Fruit fly (Drosophila melanogaster): ENCODE data around the gene daw.
A peak's percentile ranks its signal among the peaks of the same experiment; 100 is the strongest.

The daw gene

DNA sequence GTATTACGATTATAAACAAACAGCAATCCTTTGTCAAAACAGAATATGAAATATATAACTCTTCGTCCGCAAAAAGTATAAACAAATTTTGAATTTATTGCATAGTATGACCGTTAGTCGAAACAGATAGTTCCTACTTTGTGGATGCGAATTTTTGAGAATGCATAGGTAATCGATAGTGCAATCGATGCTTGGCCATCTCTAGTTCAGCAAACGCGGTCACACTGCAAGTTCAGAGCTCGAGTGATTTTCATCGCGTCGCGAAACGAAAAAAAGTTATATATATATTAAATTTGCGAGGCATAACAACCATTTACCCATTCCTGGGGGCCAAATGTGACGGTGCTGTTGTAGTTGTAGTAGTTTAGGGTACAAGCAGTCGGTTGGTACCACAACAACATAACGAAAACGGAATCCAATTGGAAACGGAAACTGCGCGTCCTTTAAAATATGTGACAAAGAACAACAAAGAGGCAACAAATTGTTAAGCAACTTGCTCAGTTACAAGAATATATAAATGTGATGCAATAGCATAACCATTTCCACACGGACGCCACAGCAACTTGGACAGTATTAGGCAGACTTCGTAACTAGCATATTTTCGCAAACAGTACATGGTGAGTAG is 52.0 kb downstream of the daw start, which contains the start of gene CG2991 (continued):
- TF ChIP-seq HLH4C (GFP tag; IDR thresholded peaks at IDR 0.05; ENCODE audit: partially characterized antibody) = peak; percentile 59; the same call in 2 of the 3 replicates
- no peak for TF ChIP-seq TFAM (GFP tag; optimal IDR thresholded peaks at IDR 0.05)
- TF ChIP-seq HLH3B (GFP tag; IDR thresholded peaks at IDR 0.05) = no peak
- peak; percentile 24 for TF ChIP-seq CG17385 (GFP tag; optimal IDR thresholded peaks at IDR 0.05)
- TF ChIP-seq Hsf (GFP tag; optimal IDR thresholded peaks at IDR 0.05) = peak; percentile 37
- TF ChIP-seq Poxn (GFP tag; IDR thresholded peaks at IDR 0.05) = no peak
- TF ChIP-seq CG2678 (tag; optimal IDR thresholded peaks at IDR 0.05) = peak; percentile 12
- TF ChIP-seq CG8290 (GFP tag; optimal IDR thresholded peaks at IDR 0.05) = no peak
- peak in 1 of 2 experiments; percentile 75 for TF ChIP-seq CG8290 (tag; optimal IDR thresholded peaks at IDR 0.05)
- TF ChIP-seq HLH54F (GFP tag; optimal IDR thresholded peaks at IDR 0.05) = peak; percentile 16
- peak in 1 of 2 experiments; percentile 22 for TF ChIP-seq dpn (GFP tag; optimal IDR thresholded peaks at IDR 0.05)
- TF ChIP-seq lab (GFP tag; optimal IDR thresholded peaks at IDR 0.05) = peak; percentile 36
- TF ChIP-seq tio (GFP tag; optimal IDR thresholded peaks at IDR 0.05) = no peak
- peak; percentile 61 for TF ChIP-seq Dek (tag; optimal IDR thresholded peaks at IDR 0.05)
- TF ChIP-seq CG9932 (GFP tag; IDR thresholded peaks at IDR 0.05) = peak; percentile 48
- TF ChIP-seq caup (GFP tag; optimal IDR thresholded peaks at IDR 0.05; ENCODE audit: severe bottlenecking) = peak; percentile 56
- TF ChIP-seq CG12299 (tag; optimal IDR thresholded peaks at IDR 0.05) = peak; percentile 61
- peak; percentile 97 for TF ChIP-seq pzg (GFP tag; optimal IDR thresholded peaks at IDR 0.05)
- TF ChIP-seq Hr51 (GFP tag; optimal IDR thresholded peaks at IDR 0.05) = peak in 1 of 2 experiments; percentile 24
- peak; percentile 57 for TF ChIP-seq sob (GFP tag; IDR thresholded peaks at IDR 0.05)
- peak; percentile 20 for TF ChIP-seq CG34376 (GFP tag; optimal IDR thresholded peaks at IDR 0.05)
- TF ChIP-seq bbx (GFP tag; IDR thresholded peaks at IDR 0.05; ENCODE audit: partially characterized antibody) = peak; percentile 87
- peak; percentile 36 for TF ChIP-seq CG10431 (GFP tag; optimal IDR thresholded peaks at IDR 0.05)
- TF ChIP-seq phol (tag; optimal IDR thresholded peaks at IDR 0.05) = peak; percentile 45
- peak; percentile 3 for TF ChIP-seq zfh2 (GFP tag; optimal IDR thresholded peaks at IDR 0.05)
- no peak for TF ChIP-seq esg (GFP tag; conservative IDR thresholded peaks at IDR 0.05)
- peak; percentile 19 for TF ChIP-seq zen (tag; optimal IDR thresholded peaks at IDR 0.05)
- no peak for TF ChIP-seq eyg (GFP tag; optimal IDR thresholded peaks at IDR 0.05)
- no peak for TF ChIP-seq run (tag; optimal IDR thresholded peaks at IDR 0.05)
- no peak for TF ChIP-seq ind (GFP tag; optimal IDR thresholded peaks at IDR 0.05)
- TF ChIP-seq CG30403 (GFP tag; optimal IDR thresholded peaks at IDR 0.05) = no peak
- TF ChIP-seq CG3847 (GFP tag; IDR thresholded peaks at IDR 0.05) = peak; percentile 50
- TF ChIP-seq Usf (GFP tag; optimal IDR thresholded peaks at IDR 0.05) = no peak
- peak; percentile 91 for TF ChIP-seq CG6791 (GFP tag; IDR thresholded peaks at IDR 0.05; ENCODE audit: partially characterized antibody)
- peak; percentile 58 for TF ChIP-seq Nf-YC (tag; optimal IDR thresholded peaks at IDR 0.05)
- TF ChIP-seq unpg (GFP tag; optimal IDR thresholded peaks at IDR 0.05) = peak; percentile 43
- no peak for TF ChIP-seq pita (GFP tag; optimal IDR thresholded peaks at IDR 0.05)
- TF ChIP-seq hbn (GFP tag; IDR thresholded peaks at IDR 0.05; ENCODE audit: partially characterized antibody) = peak; percentile 81
- peak; percentile 19 for TF ChIP-seq CG9437 (GFP tag; optimal IDR thresholded peaks at IDR 0.05)
- TF ChIP-seq Bdp1 (GFP tag; optimal IDR thresholded peaks at IDR 0.05) = no peak
- TF ChIP-seq Rfx (GFP tag; IDR thresholded peaks at IDR 0.05) = peak; percentile 59
- peak; percentile 74 for TF ChIP-seq Doc3 (GFP tag; IDR thresholded peaks at IDR 0.05; ENCODE audit: partially characterized antibody)
- peak; percentile 40 for TF ChIP-seq Max (GFP tag; optimal IDR thresholded peaks at IDR 0.05)
- TF ChIP-seq CG13287 (GFP tag; IDR thresholded peaks at IDR 0.05; ENCODE audit: partially characterized antibody) = peak; percentile 87
- peak; percentile 31 for TF ChIP-seq CG13624 (GFP tag; optimal IDR thresholded peaks at IDR 0.05)
- peak; percentile 53; the same call in 1 of the 3 replicates for TF ChIP-seq hb (GFP tag; IDR thresholded peaks at IDR 0.05; ENCODE audit: partially characterized antibody)
- TF ChIP-seq Med (GFP tag) = peak; percentile 85
- peak; percentile 38 for TF ChIP-seq pho (GFP tag; optimal IDR thresholded peaks at IDR 0.05)
- peak; percentile 55 for TF ChIP-seq Fer1 (GFP tag; optimal IDR thresholded peaks at IDR 0.05)

Data from whole organism, embryonic.